Fruit fly (Drosophila melanogaster) whole organism, prepupa: Measurements from ENCODE around the gene Myt1.

Experiments used
- CG10631 ChIP-seq: fragments of 200-800 bp; sonication (Bioruptor generic); optimal IDR thresholded peaks from 2 replicates; lab custom pipeline; 2016; ENCODE audit warnings: missing biosample characterization, missing genetic modification characterization
- CG6854 ChIP-seq: fragments of 200-800 bp; sonication (Bioruptor generic); optimal IDR thresholded peaks from 2 replicates; lab custom pipeline; 2017; ENCODE audit warnings: missing biosample characterization, mild to moderate bottlenecking, missing genetic modification characterization
- CG8119 ChIP-seq: fragments of 200-800 bp; sonication (Bioruptor generic); IDR thresholded peaks from 3 replicates; pipeline ENCODE4 v1.3.6; 2022; ENCODE audit warnings: missing biosample characterization, missing genetic modification characterization
- CG9139 ChIP-seq: fragments of 200-800 bp; sonication (Bioruptor generic); optimal IDR thresholded peaks from 3 replicates; lab custom pipeline; 2017; ENCODE audit warnings: missing biosample characterization, mild to moderate bottlenecking, missing genetic modification characterization
- Eip93F ChIP-seq: fragments of 200-800 bp; sonication (Bioruptor generic); optimal IDR thresholded peaks from 2 replicates; lab custom pipeline; 2016; ENCODE audit warnings: missing biosample characterization, mild to moderate bottlenecking, missing genetic modification characterization
- Hr39 ChIP-seq: fragments of 200-800 bp; sonication (Bioruptor generic); optimal IDR thresholded peaks from 2 replicates; lab custom pipeline; 2016; ENCODE audit warnings: missing biosample characterization, missing genetic modification characterization
- Lpt ChIP-seq: fragments of 200-800 bp; sonication (Bioruptor generic); optimal IDR thresholded peaks from 3 replicates; lab custom pipeline; 2016; ENCODE audit warnings: missing biosample characterization, missing genetic modification characterization
- fd59A ChIP-seq: fragments of 200-800 bp; sonication (Bioruptor generic); optimal IDR thresholded peaks from 2 replicates; lab custom pipeline; 2017; ENCODE audit warnings: missing biosample characterization, mild to moderate bottlenecking, missing genetic modification characterization, missing genetic modification reagents
- svp ChIP-seq: fragments of 200-800 bp; sonication (Bioruptor generic); peaks from one replicate; lab custom pipeline; 2016; ENCODE audit warnings: missing biosample characterization, missing genetic modification characterization

DNA sequence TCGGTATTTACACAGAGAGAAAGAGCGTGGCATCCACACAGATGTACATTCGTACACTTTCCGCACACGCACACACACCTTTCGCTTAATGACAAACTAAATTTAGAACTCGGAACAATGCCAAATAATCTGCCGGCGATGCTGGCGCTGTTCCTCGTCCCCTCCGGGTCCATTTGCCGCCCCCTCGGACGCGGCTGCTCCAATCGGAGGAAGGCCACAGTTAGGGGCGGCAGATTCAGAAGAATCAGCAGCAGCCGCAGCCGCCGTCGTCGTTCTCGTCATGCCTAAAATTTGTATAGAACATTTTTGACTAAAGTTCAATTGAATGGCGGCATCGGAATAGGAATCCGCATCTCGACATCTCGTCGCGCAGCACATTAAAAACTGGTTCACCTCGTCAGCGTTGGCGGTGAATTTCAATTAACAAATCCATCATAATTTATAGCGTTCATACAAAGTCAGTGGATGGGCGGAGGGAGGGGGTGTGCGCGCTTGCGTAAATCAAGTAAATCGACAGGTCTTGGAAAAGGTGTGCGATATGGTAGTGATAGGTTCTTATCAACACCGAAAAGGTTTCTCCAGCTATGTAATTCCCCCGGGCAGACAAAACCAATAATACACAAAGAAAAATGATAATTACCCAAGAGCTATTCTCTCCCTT lies 29.3 kb upstream of the Myt1 start:
- no peak for TF ChIP-seq svp
- no peak for TF ChIP-seq CG10631 (GFP tag; lab: Kevin White, UChicago)
- TF ChIP-seq CG8119 (GFP tag; lab: Robert Waterston, UW) = no peak
- no peak for TF ChIP-seq Eip93F
- no peak for TF ChIP-seq CG6854
- no peak for TF ChIP-seq Lpt
- TF ChIP-seq Hr39 (GFP tag; lab: Kevin White, UChicago) = no peak
- TF ChIP-seq CG9139 (GFP tag; lab: Kevin White, UChicago) = no peak
- TF ChIP-seq fd59A (GFP tag; lab: Kevin White, UChicago) = no peak
